Worm (Caenorhabditis elegans): ENCODE measurements around the gene F14D7.18.

- TF ChIP-seq lin-13 (tag; optimal IDR thresholded peaks at IDR 0.05) (no peak), lsy-2 (tag; optimal IDR thresholded peaks at IDR 0.05) (no peak), elt-1 (tag; optimal IDR thresholded peaks at IDR 0.05; ENCODE audit: borderline replicate concordance, insufficient read depth) (no peak), nhr-76 (tag; optimal IDR thresholded peaks at IDR 0.05) (no peak), unc-62 (GFP tag; optimal IDR thresholded peaks at IDR 0.05) (no peak), nhr-28 (tag; optimal IDR thresholded peaks at IDR 0.05) (no peak), pha-4 (tag; optimal IDR thresholded peaks at IDR 0.05) (no peak)
Measured at ce11 chrV:14267326-14267942, 23.1 kb downstream of the F14D7.18 start.

Data from whole organism, mixed stage, embryonic.